Fruit fly (Drosophila melanogaster) whole organism, embryonic: ENCODE results near the gene CG15034.

Source experiments
- CG1792 ChIP-seq: fragments of 200-800 bp; sonication (Bioruptor generic); optimal IDR thresholded peaks from 2 replicates; lab custom pipeline; 2016; ENCODE audit warnings: missing biosample characterization, missing genetic modification characterization
- Dip2 ChIP-seq: fragments of 200-800 bp; sonication (Bioruptor generic); IDR thresholded peaks from 2 replicates; pipeline ENCODE4 v1.3.6; 2022; ENCODE audit warnings: missing biosample characterization, missing genetic modification characterization
- HmgD ChIP-seq: fragments of 200-800 bp; sonication (Bioruptor generic); optimal IDR thresholded peaks from 3 replicates; lab custom pipeline; 2016; ENCODE audit warnings: missing biosample characterization, missing genetic modification characterization
- ftz-f1 ChIP-seq: fragments of 200-800 bp; sonication (Bioruptor generic); optimal IDR thresholded peaks from 2 replicates; lab custom pipeline; 2016; ENCODE audit warnings: missing biosample characterization, missing genetic modification characterization
- ken ChIP-seq: fragments of 200-800 bp; sonication (Bioruptor generic); IDR thresholded peaks from 3 replicates; pipeline ENCODE4 v1.3.6; 2022; ENCODE audit warnings: missing biosample characterization, missing genetic modification characterization
- nom ChIP-seq: fragments of 200-800 bp; sonication (Bioruptor generic); optimal IDR thresholded peaks from 2 replicates; lab custom pipeline; 2017; ENCODE audit warnings: missing biosample characterization, missing genetic modification characterization, mild to moderate bottlenecking, moderate library complexity, missing genetic modification reagents

DNA sequence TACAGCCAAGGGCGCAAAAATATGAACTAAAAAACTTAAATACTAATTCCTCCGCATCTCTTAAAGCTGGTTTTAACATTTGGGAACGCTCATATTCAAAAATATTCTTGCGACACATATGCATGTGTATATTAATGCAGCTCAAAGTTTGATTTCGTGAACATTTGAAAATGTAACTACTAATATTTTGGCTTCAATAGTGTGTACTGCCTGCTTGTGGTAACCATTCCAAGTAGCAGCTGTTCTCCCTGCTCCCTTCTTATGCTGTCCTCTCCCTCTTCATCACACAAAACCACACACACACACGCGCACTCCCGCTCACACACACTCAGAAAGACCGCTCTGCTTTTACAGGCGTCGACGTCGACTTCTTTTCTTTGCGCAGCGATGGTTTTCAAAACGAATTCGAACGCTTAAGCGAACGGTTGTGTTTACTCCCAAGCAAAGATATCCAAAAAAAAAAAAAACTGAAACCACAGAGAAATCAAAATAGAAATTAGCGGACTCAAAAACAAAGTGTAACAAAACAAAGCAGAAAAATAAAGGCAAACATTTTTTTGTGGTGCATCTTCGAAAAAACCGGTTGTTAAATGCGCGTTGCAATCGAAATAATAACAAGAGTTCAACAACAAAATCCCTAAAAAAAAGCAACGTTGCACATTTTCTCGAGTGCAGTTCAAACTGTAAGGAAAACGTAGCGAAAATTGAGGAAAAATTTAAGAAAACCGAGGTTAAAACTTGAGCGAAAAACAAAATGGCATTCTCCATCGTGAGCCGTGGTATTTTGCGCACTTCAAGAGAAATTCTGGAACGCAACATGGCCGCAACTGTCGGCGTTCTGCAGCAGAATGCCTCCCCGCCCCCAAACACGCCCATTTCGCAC, 10.1 kb downstream of the CG15034 start, which contains the start of gene CBP:
- peak; percentile 94 for TF ChIP-seq HmgD (GFP tag; lab: Kevin White, UChicago)
- TF ChIP-seq Dip2 (GFP tag; lab: Robert Waterston, UW): peak; percentile 35; the same call in 1 of the 2 replicates
- peak; percentile 94 for TF ChIP-seq ken (GFP tag; lab: Robert Waterston, UW)
- TF ChIP-seq ftz-f1 (GFP tag; lab: Kevin White, UChicago): peak; percentile 69
- TF ChIP-seq nom (GFP tag; lab: Kevin White, UChicago): peak; percentile 92
- peak; percentile 95 for TF ChIP-seq CG1792
